Fruit fly (Drosophila melanogaster): Measurements from ENCODE around the gene bchs.

bchs gene

dm6 chr2L:5923603-5924138 lies 16.7 kb downstream of the bchs start, which contains the start of gene CG9016 (continued):
- TF ChIP-seq CG17912 (GFP tag; optimal IDR thresholded peaks at IDR 0.05) = no peak
- TF ChIP-seq HLHmδ (GFP tag; optimal IDR thresholded peaks at IDR 0.05) = no peak
- TF ChIP-seq GATAe (GFP tag; conservative IDR thresholded peaks at IDR 0.05) = no peak
- no peak for TF ChIP-seq shn (GFP tag; optimal IDR thresholded peaks at IDR 0.05)
- TF ChIP-seq danr (GFP tag; IDR thresholded peaks at IDR 0.05) = no peak
- no peak for TF ChIP-seq mirr (GFP tag; optimal IDR thresholded peaks at IDR 0.05)
- no peak for TF ChIP-seq lmd (GFP tag; IDR thresholded peaks at IDR 0.05)
- 0 out of 2 replicates have a peak, but pooled peaks have one; percentile 28 for TF ChIP-seq toy (GFP tag; IDR thresholded peaks at IDR 0.05)
- TF ChIP-seq Deaf1 (tag; optimal IDR thresholded peaks at IDR 0.05) = peak; percentile 83
- TF ChIP-seq dm (GFP tag; optimal IDR thresholded peaks at IDR 0.05) = no peak
- TF ChIP-seq PHDP (tag; optimal IDR thresholded peaks at IDR 0.05) = no peak
- no peak for TF ChIP-seq otp (GFP tag; IDR thresholded peaks at IDR 0.05)
- TF ChIP-seq rib (GFP tag; IDR thresholded peaks at IDR 0.05) = no peak; the same call in 1 of the 2 replicates
- no peak for TF ChIP-seq en (GFP tag; optimal IDR thresholded peaks at IDR 0.05)
- TF ChIP-seq Hr78 (GFP tag; optimal IDR thresholded peaks at IDR 0.05) = no peak
- TF ChIP-seq Atf6 (GFP tag; IDR thresholded peaks at IDR 0.05) = no peak
- TF ChIP-seq trem (tag; optimal IDR thresholded peaks at IDR 0.05) = no peak
- no peak for TF ChIP-seq CG12236 (GFP tag; optimal IDR thresholded peaks at IDR 0.05)
- no peak for TF ChIP-seq CG6854 (GFP tag; optimal IDR thresholded peaks at IDR 0.05)
- peak; percentile 73 for TF ChIP-seq cg (GFP tag; optimal IDR thresholded peaks at IDR 0.05)

- TF ChIP-seq CG7786 (GFP tag; optimal IDR thresholded peaks at IDR 0.05) = no peak
- no peak for TF ChIP-seq sima (GFP tag; optimal IDR thresholded peaks at IDR 0.05)
- no peak for TF ChIP-seq danr (GFP tag; IDR thresholded peaks at IDR 0.05)
- no peak for TF ChIP-seq CG11504 (tag; optimal IDR thresholded peaks at IDR 0.05)
- no peak for TF ChIP-seq mld (GFP tag; IDR thresholded peaks at IDR 0.05; ENCODE audit: partially characterized antibody)
- no peak for TF ChIP-seq otp (GFP tag; IDR thresholded peaks at IDR 0.05)
- TF ChIP-seq CG10321 (GFP tag; IDR thresholded peaks at IDR 0.05) = 0 out of 2 replicates have a peak, but pooled peaks have one; percentile 19
- no peak for TF ChIP-seq emc (GFP tag; optimal IDR thresholded peaks at IDR 0.05)
- no peak for TF ChIP-seq CG10565 (GFP tag; optimal IDR thresholded peaks at IDR 0.05)
- TF ChIP-seq pb (GFP tag; optimal IDR thresholded peaks at IDR 0.05) = no peak
- no peak for TF ChIP-seq CG15011 (GFP tag; optimal IDR thresholded peaks at IDR 0.05)
- no peak for TF ChIP-seq CG12236 (GFP tag; optimal IDR thresholded peaks at IDR 0.05)
- TF ChIP-seq CG12155 (GFP tag; optimal IDR thresholded peaks at IDR 0.05) = no peak
- TF ChIP-seq Vsx1 (GFP tag; optimal IDR thresholded peaks at IDR 0.05) = no peak
- TF ChIP-seq NFAT (GFP tag; IDR thresholded peaks at IDR 0.05) = no peak
- peak; percentile 74 for TF ChIP-seq Deaf1 (tag; optimal IDR thresholded peaks at IDR 0.05)
- peak; percentile 96 for TF ChIP-seq Nf-YB (GFP tag; optimal IDR thresholded peaks at IDR 0.05)
- TF ChIP-seq lbe (GFP tag; optimal IDR thresholded peaks at IDR 0.05) = no peak
- TF ChIP-seq CG10462 (GFP tag; optimal IDR thresholded peaks at IDR 0.05) = no peak
- TF ChIP-seq ken (GFP tag; IDR thresholded peaks at IDR 0.05) = no peak
- TF ChIP-seq seq (GFP tag; IDR thresholded peaks at IDR 0.05) = peak; percentile 78; the same call in 1 of the 2 replicates
- no peak for TF ChIP-seq CG2120 (GFP tag; optimal IDR thresholded peaks at IDR 0.05)
- TF ChIP-seq Atf6 (GFP tag; IDR thresholded peaks at IDR 0.05) = no peak
- TF ChIP-seq Nf-YC (tag; optimal IDR thresholded peaks at IDR 0.05) = peak; percentile 97
- no peak for TF ChIP-seq caup (GFP tag; optimal IDR thresholded peaks at IDR 0.05; ENCODE audit: severe bottlenecking)
- no peak for TF ChIP-seq Asciz (GFP tag; optimal IDR thresholded peaks at IDR 0.05)
- TF ChIP-seq CG5180 (GFP tag; optimal IDR thresholded peaks at IDR 0.05) = no peak
- TF ChIP-seq Ets65A (GFP tag) = peak; percentile 19
- TF ChIP-seq Fer1 (GFP tag; optimal IDR thresholded peaks at IDR 0.05) = no peak
- TF ChIP-seq CG6854 (GFP tag; optimal IDR thresholded peaks at IDR 0.05) = no peak
- no peak for TF ChIP-seq CG18262 (tag; optimal IDR thresholded peaks at IDR 0.05)
- TF ChIP-seq cg (GFP tag; optimal IDR thresholded peaks at IDR 0.05) = peak; percentile 82
- TF ChIP-seq CG8478 (optimal IDR thresholded peaks at IDR 0.05) = no peak
- peak; percentile 8 for TF ChIP-seq ewg (GFP tag; optimal IDR thresholded peaks at IDR 0.05)
- no peak for TF ChIP-seq CG2129 (GFP tag; IDR thresholded peaks at IDR 0.05; ENCODE audit: partially characterized antibody)
- TF ChIP-seq fd3F (GFP tag; optimal IDR thresholded peaks at IDR 0.05) = no peak
These were observed 18.2 kb downstream of the bchs start for dm6 chr2L:5925164-5925563.
